Worm (Caenorhabditis elegans) whole organism, L4 larva: ENCODE data around the gene ZK353.4.
A peak's percentile ranks its signal among the peaks of the same experiment; 100 is the strongest.

ENCODE experiments used
- F10B5.3 ChIP-seq: sonication (generic microtip); optimal IDR thresholded peaks from 2 replicates; lab custom pipeline; 2016; ENCODE audit warnings: mild to moderate bottlenecking, missing genetic modification characterization, missing compliant biosample characterization
- F26F4.8 ChIP-seq: fragments of 200-800 bp; sonication (Bioruptor generic); conservative IDR thresholded peaks from 2 replicates; pipeline ENCODE4 v1.3.6; 2022; ENCODE audit warnings: missing genetic modification characterization, missing compliant biosample characterization
- T26A8.4 ChIP-seq: fragments of 200-800 bp; sonication (Bioruptor generic); IDR thresholded peaks from 2 replicates; pipeline ENCODE4 v1.3.6; 2022; ENCODE audit warnings: missing genetic modification characterization, missing compliant biosample characterization
- Y48G9A.11 ChIP-seq: fragments of 200-800 bp; sonication (Bioruptor generic); IDR thresholded peaks from 2 replicates; pipeline ENCODE4 v1.3.6; 2022; ENCODE audit warnings: missing genetic modification reagents, missing genetic modification characterization, missing compliant biosample characterization
- Y5F2A.4 ChIP-seq: fragments of 200-800 bp; sonication (Bioruptor generic); optimal IDR thresholded peaks from 2 replicates; lab custom pipeline; 2018; ENCODE audit warnings: mild to moderate bottlenecking, missing genetic modification characterization, missing compliant biosample characterization
- aly-2 ChIP-seq: sonication (generic microtip); optimal IDR thresholded peaks from 2 replicates; lab custom pipeline; 2018; ENCODE audit warnings: missing biosample characterization, missing genetic modification characterization
- ama-1 ChIP-seq: fragments of 150-350 bp; optimal IDR thresholded peaks from 2 replicates; lab custom pipeline; 2014; ENCODE audit warnings: inconsistent platforms, mixed read lengths
- arid-1 ChIP-seq: fragments of 200-800 bp; sonication (Bioruptor generic); conservative IDR thresholded peaks from 2 replicates; pipeline ENCODE4 v1.3.6; 2022; ENCODE audit warnings: missing genetic modification reagents, missing genetic modification characterization, missing compliant biosample characterization
- ceh-82 ChIP-seq: sonication (generic microtip); optimal IDR thresholded peaks from 2 replicates; lab custom pipeline; 2017; ENCODE audit warnings: missing biosample characterization, missing genetic modification characterization
- ctbp-1 ChIP-seq: fragments of 200-800 bp; sonication (Bioruptor generic); IDR thresholded peaks from 2 replicates; pipeline ENCODE4 v1.3.6; 2022; ENCODE audit warnings: missing genetic modification reagents, missing genetic modification characterization, missing compliant biosample characterization
- daf-16 ChIP-seq, 3 experiments: sonication (generic microtip); optimal IDR thresholded peaks; 2 replicates each; lab custom pipeline; 2016 to 2017; ENCODE audit warnings: missing genetic modification characterization in 3 of 3, missing genetic modification reagents in 3 of 3, mild to moderate bottlenecking in 2 of 3, missing compliant biosample characterization in 2 of 3, missing biosample characterization in 1 of 3, moderate library complexity in 1 of 3
- daf-8 ChIP-seq: fragments of 200-800 bp; sonication (Bioruptor generic); IDR thresholded peaks from 2 replicates; pipeline ENCODE4 v1.3.6; 2022; ENCODE audit warnings: missing genetic modification characterization, missing compliant biosample characterization
- dmd-6 ChIP-seq: fragments of 200-800 bp; sonication (Bioruptor generic); IDR thresholded peaks from 2 replicates; pipeline ENCODE4 v1.3.6; 2022; ENCODE audit warnings: missing genetic modification reagents, missing genetic modification characterization, missing compliant biosample characterization
- dpl-1 ChIP-seq: fragments of 150-350 bp; optimal IDR thresholded peaks from 2 replicates; lab custom pipeline; 2014; ENCODE audit warnings: missing biosample characterization, missing genetic modification reagents, missing genetic modification characterization
- duxl-1 ChIP-seq: sonication (generic microtip); optimal IDR thresholded peaks from 2 replicates; lab custom pipeline; 2016; ENCODE audit warnings: mild to moderate bottlenecking, missing genetic modification characterization, moderate library complexity, missing compliant biosample characterization; ENCODE audit not compliant: poor library complexity
- fkh-10 ChIP-seq: fragments of 150-350 bp; optimal IDR thresholded peaks from 2 replicates; lab custom pipeline; 2014; ENCODE audit warnings: missing biosample characterization, missing genetic modification reagents, missing genetic modification characterization
- hif-1 ChIP-seq, 2 experiments: sonication (generic microtip); optimal IDR thresholded peaks; 2 replicates each; lab custom pipeline; 2016 to 2017; ENCODE audit warnings: missing compliant biosample characterization in 2 of 2, missing genetic modification characterization in 2 of 2, missing genetic modification reagents in 2 of 2, missing genotype in 2 of 2, mild to moderate bottlenecking in 1 of 2
- hmg-1.1 ChIP-seq: fragments of 200-800 bp; sonication (Bioruptor generic); IDR thresholded peaks from 2 replicates; pipeline ENCODE4 v1.3.6; 2022; ENCODE audit warnings: missing genetic modification reagents, missing genetic modification characterization, missing compliant biosample characterization
- jun-1 ChIP-seq: fragments of 150-350 bp; optimal IDR thresholded peaks from 2 replicates; lab custom pipeline; 2014; ENCODE audit warnings: missing biosample characterization, missing genetic modification reagents, missing genetic modification characterization
- lin-1 ChIP-seq: fragments of 200-800 bp; sonication (Bioruptor generic); IDR thresholded peaks from 2 replicates; pipeline ENCODE4 v1.3.6; 2022; ENCODE audit warnings: missing genetic modification reagents, missing genetic modification characterization, missing compliant biosample characterization
- lin-13 ChIP-seq: fragments of 150-350 bp; optimal IDR thresholded peaks from 2 replicates; lab custom pipeline; 2014; ENCODE audit warnings: missing biosample characterization, missing genetic modification reagents, missing genetic modification characterization
- lin-38 ChIP-seq: fragments of 200-800 bp; sonication (Bioruptor generic); IDR thresholded peaks from 2 replicates; pipeline ENCODE4 v1.3.6; 2022; ENCODE audit warnings: missing genetic modification reagents, missing genetic modification characterization, missing compliant biosample characterization
- lir-3 ChIP-seq: sonication (generic microtip); optimal IDR thresholded peaks from 2 replicates; lab custom pipeline; 2016; ENCODE audit warnings: mild to moderate bottlenecking, missing genetic modification characterization, missing compliant biosample characterization
- lsy-2 ChIP-seq, 2 experiments: fragments of 150-350 bp in 1 of 2; sonication (generic microtip) in 1 of 2; optimal IDR thresholded peaks; 2 replicates each; lab custom pipeline; 2014 to 2017; ENCODE audit warnings: missing biosample characterization in 2 of 2, missing genetic modification characterization in 2 of 2
- madf-9 ChIP-seq: fragments of 200-800 bp; sonication (Bioruptor generic); conservative IDR thresholded peaks from 2 replicates; pipeline ENCODE4 v1.3.6; 2022; ENCODE audit warnings: missing genetic modification reagents, missing genetic modification characterization, missing compliant biosample characterization
- mes-2 ChIP-seq: sonication (generic microtip); optimal IDR thresholded peaks from 2 replicates; lab custom pipeline; 2016; ENCODE audit warnings: missing genotype, mild to moderate bottlenecking, missing genetic modification characterization, missing compliant biosample characterization; ENCODE audit not compliant: poor library complexity, severe bottlenecking
- nhr-102 ChIP-seq: sonication (generic microtip); optimal IDR thresholded peaks from 2 replicates; lab custom pipeline; 2016; ENCODE audit warnings: mild to moderate bottlenecking, missing genetic modification characterization, moderate library complexity, missing compliant biosample characterization
- nhr-25 ChIP-seq: sonication (generic microtip); optimal IDR thresholded peaks from 2 replicates; lab custom pipeline; 2017; ENCODE audit warnings: missing genetic modification characterization, mild to moderate bottlenecking, missing compliant biosample characterization, antibody characterized with exemption, moderate library complexity, borderline replicate concordance; ENCODE audit not compliant: insufficient read depth
- nhr-28 ChIP-seq: fragments of 150-350 bp; optimal IDR thresholded peaks from 2 replicates; lab custom pipeline; 2014; ENCODE audit warnings: missing biosample characterization, missing genetic modification characterization
- nhr-41 ChIP-seq: fragments of 200-800 bp; sonication (Bioruptor generic); IDR thresholded peaks from 2 replicates; pipeline ENCODE4 v1.3.6; 2022; ENCODE audit warnings: missing genetic modification reagents, missing genetic modification characterization, missing compliant biosample characterization
- nhr-48 ChIP-seq: sonication (generic microtip); optimal IDR thresholded peaks from 2 replicates; lab custom pipeline; 2016; ENCODE audit warnings: mild to moderate bottlenecking, missing genetic modification characterization, missing compliant biosample characterization
- nhr-76 ChIP-seq: fragments of 150-350 bp; optimal IDR thresholded peaks from 2 replicates; lab custom pipeline; 2014; ENCODE audit warnings: missing biosample characterization, missing genetic modification characterization
- pqm-1 ChIP-seq: sonication (generic microtip); optimal IDR thresholded peaks from 2 replicates; lab custom pipeline; 2017; ENCODE audit warnings: missing biosample characterization, missing genetic modification characterization
- rbr-2 ChIP-seq: sonication (generic microtip); optimal IDR thresholded peaks from 2 replicates; lab custom pipeline; 2016; ENCODE audit warnings: missing genotype, missing genetic modification characterization, missing compliant biosample characterization
- saeg-2 ChIP-seq: fragments of 200-800 bp; sonication (Bioruptor generic); IDR thresholded peaks from 2 replicates; pipeline ENCODE4 v1.3.6; 2022; ENCODE audit warnings: missing genetic modification reagents, missing genetic modification characterization, missing compliant biosample characterization
- skn-1 ChIP-seq: fragments of 150-350 bp; optimal IDR thresholded peaks from 2 replicates; lab custom pipeline; 2014; ENCODE audit warnings: missing biosample characterization, missing genetic modification characterization
- snpc-1.2 ChIP-seq: fragments of 200-800 bp; sonication (Bioruptor generic); IDR thresholded peaks from 2 replicates; pipeline ENCODE4 v1.3.6; 2022; ENCODE audit warnings: missing genetic modification reagents, missing genetic modification characterization, missing compliant biosample characterization
- tag-97 ChIP-seq: fragments of 200-800 bp; sonication (Bioruptor generic); IDR thresholded peaks from 2 replicates; pipeline ENCODE4 v1.3.6; 2022; ENCODE audit warnings: missing genetic modification characterization, missing compliant biosample characterization
- unc-130 ChIP-seq: sonication (generic microtip); optimal IDR thresholded peaks from 2 replicates; lab custom pipeline; 2016; ENCODE audit warnings: missing genetic modification reagents, missing genetic modification characterization, missing compliant biosample characterization
- unc-39 ChIP-seq: sonication (generic microtip); optimal IDR thresholded peaks from 2 replicates; lab custom pipeline; 2017; ENCODE audit warnings: missing biosample characterization, missing genetic modification characterization
- unc-62 ChIP-seq, 3 experiments: fragments of 150-350 bp in 1 of 3; sonication (generic microtip); optimal IDR thresholded peaks in 2 of 3; peaks in 1 of 3; 1 replicate in 1 of 3; 2 replicates in 2 of 3; lab custom pipeline; 2014 to 2017; ENCODE audit warnings: missing biosample characterization in 3 of 3, missing genetic modification characterization in 3 of 3, missing genetic modification reagents in 3 of 3, missing genotype in 1 of 3
- vab-7 ChIP-seq: fragments of 200-800 bp; sonication (Bioruptor generic); IDR thresholded peaks from 2 replicates; pipeline ENCODE4 v1.3.6; 2022; ENCODE audit warnings: missing genetic modification reagents, missing genetic modification characterization, missing compliant biosample characterization
- zfp-3 ChIP-seq: fragments of 200-800 bp; sonication (Bioruptor generic); conservative IDR thresholded peaks from 2 replicates; pipeline ENCODE4 v1.3.6; 2022; ENCODE audit warnings: missing genetic modification reagents, missing genetic modification characterization, missing compliant biosample characterization
- ztf-11 ChIP-seq: fragments of 150-350 bp; optimal IDR thresholded peaks from 2 replicates; lab custom pipeline; 2014; ENCODE audit warnings: missing biosample characterization, missing genetic modification characterization

ZK353.4 gene

DNA sequence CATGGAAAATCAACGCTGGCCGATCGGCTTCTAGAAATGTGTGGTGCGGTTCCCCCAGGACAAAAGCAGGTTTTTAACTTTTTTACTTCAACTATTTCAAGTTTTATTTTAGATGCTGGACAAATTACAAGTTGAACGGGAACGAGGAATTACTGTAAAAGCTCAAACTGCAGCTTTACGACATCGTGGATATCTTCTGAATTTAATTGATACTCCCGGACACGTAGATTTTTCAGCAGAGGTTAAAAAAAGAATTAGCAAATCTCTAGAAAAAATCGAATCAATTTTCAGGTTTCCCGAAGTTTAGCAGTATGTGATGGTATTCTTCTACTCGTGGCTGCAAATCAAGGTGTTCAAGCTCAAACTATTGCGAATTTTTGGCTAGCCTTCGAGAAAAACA lies 40.1 kb upstream of the ZK353.4 start:
- TF ChIP-seq lin-38 (GFP tag; lab: Robert Waterston, UW) (no peak), skn-1 (tag; lab: Kevin White, UChicago) (no peak), lir-3 (tag; lab: Kevin White, UChicago) (no peak), snpc-1.2 (no peak), dmd-6 (GFP tag; lab: Robert Waterston, UW) (no peak), lin-13 (GFP tag; lab: Kevin White, UChicago) (no peak), ctbp-1 (no peak), nhr-76 (tag; lab: Kevin White, UChicago) (no peak), F10B5.3 (no peak), duxl-1 (tag; lab: Kevin White, UChicago) (no peak), unc-39 (tag; lab: Kevin White, UChicago) (no peak)

DNA sequence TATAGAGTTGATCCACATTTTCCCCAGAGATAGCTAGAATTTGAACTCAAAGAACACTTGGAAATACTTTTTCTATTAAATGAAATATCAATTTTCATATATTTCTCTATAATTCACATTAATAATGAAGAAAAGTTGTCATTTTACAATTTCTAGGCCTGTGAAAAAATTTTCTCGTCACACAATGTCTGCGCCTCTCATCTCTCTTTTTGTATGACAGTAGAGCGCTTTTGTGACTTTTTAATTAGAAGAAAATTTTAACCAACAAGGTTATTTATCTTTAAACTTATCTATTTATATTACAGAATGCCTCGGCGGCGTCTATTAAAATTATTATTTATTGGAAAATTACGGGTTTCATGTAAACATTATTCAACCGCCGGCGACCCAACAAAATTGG lies 39.6 kb upstream of the ZK353.4 start, which contains the start of gene ZK1236.1:
Gene ZK1236.1 (plus strand): TSS at position 263 of the 400 bp plus-strand sequence.
- TF ChIP-seq nhr-102 (no peak), arid-1 (GFP tag; lab: Robert Waterston, UW) (no peak), rbr-2 (tag; lab: Kevin White, UChicago) (no peak), daf-8 (GFP tag; lab: Robert Waterston, UW) (no peak), F26F4.8 (no peak), madf-9 (GFP tag; lab: Robert Waterston, UW) (no peak), fkh-10 (GFP tag; lab: Kevin White, UChicago) (no peak), T26A8.4 (GFP tag; lab: Robert Waterston, UW) (no peak), tag-97 (GFP tag; lab: Robert Waterston, UW) (no peak), lin-1 (GFP tag; lab: Robert Waterston, UW) (no peak), ama-1 (lab: Kevin White, UChicago) (no peak), ztf-11 (tag; lab: Kevin White, UChicago) (no peak), aly-2 (tag; lab: Kevin White, UChicago) (no peak), lsy-2 (tag; optimal IDR thresholded peaks at IDR 0.05; lab: Kevin White, UChicago) (peak in 1 of 2 experiments; percentile 35), mes-2 (tag; lab: Kevin White, UChicago) (peak; percentile 19), vab-7 (GFP tag; lab: Robert Waterston, UW) (no peak), nhr-25 (tag; lab: Kevin White, UChicago) (no peak), hmg-1.1 (GFP tag; lab: Robert Waterston, UW) (no peak), ceh-82 (tag; lab: Kevin White, UChicago) (no peak), nhr-41 (GFP tag; lab: Robert Waterston, UW) (no peak), daf-16 (GFP tag; optimal IDR thresholded peaks at IDR 0.05; lab: Kevin White, UChicago) (no peak), daf-16 (tag; optimal IDR thresholded peaks at IDR 0.05; lab: Kevin White, UChicago) (peak; percentile 24), hif-1 (tag; optimal IDR thresholded peaks at IDR 0.05; lab: Kevin White, UChicago) (no peak), unc-39 (tag; lab: Kevin White, UChicago) (no peak), lin-38 (GFP tag; lab: Robert Waterston, UW) (peak; percentile 67), lir-3 (tag; lab: Kevin White, UChicago) (no peak), unc-130 (GFP tag; lab: Kevin White, UChicago) (no peak), dpl-1 (GFP tag; lab: Kevin White, UChicago) (no peak), saeg-2 (no peak), jun-1 (tag; lab: Kevin White, UChicago) (no peak), zfp-3 (GFP tag; lab: Robert Waterston, UW) (no peak), Y5F2A.4 (GFP tag; lab: Kevin White, UChicago) (no peak), Y48G9A.11 (peak; percentile 59; the same call in 1 of the 2 replicates), nhr-28 (no peak), snpc-1.2 (no peak), unc-62 (GFP tag; optimal IDR thresholded peaks at IDR 0.05 in 1 of 2; lab: Kevin White, UChicago) (no peak), unc-62 (tag; optimal IDR thresholded peaks at IDR 0.05; lab: Kevin White, UChicago) (no peak), nhr-48 (tag; lab: Kevin White, UChicago) (no peak), pqm-1 (tag; lab: Kevin White, UChicago) (no peak)
